Fruit fly (Drosophila melanogaster) whole organism: Measurements from ENCODE around the gene CG43902.

Source experiments
- CG8478 ChIP-seq: fragments of >200 bp; optimal IDR thresholded peaks from 2 replicates; lab custom pipeline; 2018; ENCODE audit warnings: inconsistent platforms
- EcR ChIP-seq, 2 experiments: fragments of >200 bp; optimal IDR thresholded peaks; 2 replicates each; lab custom pipeline; 2017; ENCODE audit warnings: missing biosample characterization in 2 of 2, missing genetic modification characterization in 2 of 2, missing genetic modification reagents in 2 of 2
- pan ChIP-seq: fragments of >200 bp; optimal IDR thresholded peaks from 2 replicates; lab custom pipeline; 2017
- psq ChIP-seq: fragments of >200 bp; optimal IDR thresholded peaks from 2 replicates; lab custom pipeline; 2017
- usp ChIP-seq: fragments of >200 bp; optimal IDR thresholded peaks from 2 replicates; lab custom pipeline; 2017; ENCODE audit warnings: missing biosample characterization, missing genetic modification characterization, mixed read lengths

DNA sequence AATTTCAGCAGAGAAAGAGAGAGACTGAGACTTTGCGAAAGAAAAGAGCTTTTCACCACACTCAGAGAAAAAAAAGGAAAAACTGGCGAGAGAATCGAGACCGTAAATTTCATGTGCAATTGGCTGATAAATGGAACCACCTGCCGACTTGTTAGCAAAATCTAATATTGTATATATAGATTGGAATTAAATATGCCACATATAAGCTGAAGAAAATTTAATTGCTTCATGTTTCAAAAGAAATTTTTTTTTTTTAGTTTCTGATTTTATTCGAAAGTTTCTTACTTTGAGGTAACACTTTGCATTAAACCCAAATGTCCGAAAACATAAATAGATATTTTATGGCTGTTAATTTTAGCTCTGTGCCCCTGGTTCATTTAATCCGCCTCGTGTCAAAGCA lies 86.5 kb downstream of the CG43902 start:
- TF ChIP-seq CG8478 (lab: Kevin White, UChicago) (no peak), psq (lab: Kevin White, UChicago) (no peak), pan (lab: Kevin White, UChicago) (no peak), usp (GFP tag; lab: Kevin White, UChicago) (no peak), EcR (GFP tag; optimal IDR thresholded peaks at IDR 0.05; lab: Kevin White, UChicago) (no peak)
